Worm (Caenorhabditis elegans) whole organism, L2 larva: ENCODE results near the gene chst-1.

ENCODE experiments used
- ceh-82 ChIP-seq: fragments of 150-350 bp; optimal IDR thresholded peaks from 2 replicates; lab custom pipeline; 2014; ENCODE audit warnings: missing biosample characterization, missing genetic modification characterization
- elt-1 ChIP-seq: fragments of 150-350 bp; optimal IDR thresholded peaks from 2 replicates; lab custom pipeline; 2014; ENCODE audit warnings: missing biosample characterization, missing genetic modification characterization
- fos-1 ChIP-seq: fragments of 150-350 bp; optimal IDR thresholded peaks from 2 replicates; lab custom pipeline; 2014; ENCODE audit warnings: missing biosample characterization, missing genetic modification characterization
- lin-39 ChIP-seq: fragments of 150-350 bp; optimal IDR thresholded peaks from 2 replicates; lab custom pipeline; 2014; ENCODE audit warnings: missing biosample characterization, missing genetic modification reagents, missing genetic modification characterization
- nhr-21 ChIP-seq: fragments of 150-350 bp; optimal IDR thresholded peaks from 2 replicates; lab custom pipeline; 2014; ENCODE audit warnings: missing biosample characterization, missing genetic modification characterization

DNA sequence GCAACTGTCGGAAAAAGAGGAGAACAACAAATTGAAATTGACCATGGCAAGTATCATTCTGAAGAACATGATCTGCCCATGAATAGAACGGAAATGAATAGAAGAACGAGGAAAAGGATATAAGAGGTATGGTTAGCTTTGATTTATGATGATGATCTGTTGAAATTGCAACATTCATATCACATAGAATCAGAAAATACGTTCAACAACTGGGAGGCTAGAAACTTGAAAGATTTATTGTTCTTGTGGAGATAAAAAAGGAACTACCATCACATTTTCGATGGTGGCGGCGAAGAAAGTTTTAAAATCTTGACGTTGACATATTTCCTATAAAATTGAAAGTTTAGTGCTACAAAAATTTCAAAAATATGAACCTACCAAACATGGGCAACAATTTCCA, 13.5 kb downstream of the chst-1 start:
- TF ChIP-seq fos-1 (tag; lab: Kevin White, UChicago) (no peak), elt-1 (tag; lab: Kevin White, UChicago) (no peak), nhr-21 (tag; lab: Kevin White, UChicago) (no peak), lin-39 (tag; lab: Kevin White, UChicago) (no peak), ceh-82 (tag; lab: Kevin White, UChicago) (no peak)
